Worm (Caenorhabditis elegans) whole organism, L4 larva: ENCODE results near the gene icap-1.

Experiments used
- T20F7.1 ChIP-seq: fragments of 200-800 bp; sonication (Bioruptor generic); optimal IDR thresholded peaks from 2 replicates; lab custom pipeline; 2018; ENCODE audit warnings: mild to moderate bottlenecking, missing genetic modification characterization, missing compliant biosample characterization
- Y48G9A.11 ChIP-seq: fragments of 200-800 bp; sonication (Bioruptor generic); IDR thresholded peaks from 2 replicates; pipeline ENCODE4 v1.3.6; 2022; ENCODE audit warnings: missing genetic modification reagents, missing genetic modification characterization, missing compliant biosample characterization
- Y5F2A.4 ChIP-seq: fragments of 200-800 bp; sonication (Bioruptor generic); optimal IDR thresholded peaks from 2 replicates; lab custom pipeline; 2018; ENCODE audit warnings: mild to moderate bottlenecking, missing genetic modification characterization, missing compliant biosample characterization
- ZK337.2 ChIP-seq: fragments of 200-800 bp; sonication (Bioruptor generic); IDR thresholded peaks from 2 replicates; pipeline ENCODE4 v1.3.6; 2022; ENCODE audit warnings: missing genetic modification reagents, missing genetic modification characterization, missing compliant biosample characterization
- aha-1 ChIP-seq: fragments of 150-350 bp; peaks from one replicate; lab custom pipeline; 2014; ENCODE audit warnings: missing biosample characterization, missing genetic modification characterization
- aly-2 ChIP-seq: sonication (generic microtip); optimal IDR thresholded peaks from 2 replicates; lab custom pipeline; 2018; ENCODE audit warnings: missing biosample characterization, missing genetic modification characterization
- ceh-62 ChIP-seq: sonication (generic microtip); optimal IDR thresholded peaks from 2 replicates; lab custom pipeline; 2017; ENCODE audit warnings: missing biosample characterization, missing genetic modification characterization
- ceh-82 ChIP-seq: sonication (generic microtip); optimal IDR thresholded peaks from 2 replicates; lab custom pipeline; 2017; ENCODE audit warnings: missing biosample characterization, missing genetic modification characterization
- daf-12 ChIP-seq: fragments of 150-350 bp; optimal IDR thresholded peaks from 2 replicates; lab custom pipeline; 2014; ENCODE audit warnings: missing biosample characterization, missing genetic modification reagents, missing genetic modification characterization
- daf-16 ChIP-seq, 3 experiments: sonication (generic microtip); optimal IDR thresholded peaks; 2 replicates each; lab custom pipeline; 2016 to 2017; ENCODE audit warnings: missing genetic modification characterization in 3 of 3, missing genetic modification reagents in 3 of 3, mild to moderate bottlenecking in 2 of 3, missing compliant biosample characterization in 2 of 3, missing biosample characterization in 1 of 3, moderate library complexity in 1 of 3
- dpl-1 ChIP-seq: fragments of 150-350 bp; optimal IDR thresholded peaks from 2 replicates; lab custom pipeline; 2014; ENCODE audit warnings: missing biosample characterization, missing genetic modification reagents, missing genetic modification characterization
- dve-1 ChIP-seq: sonication (generic microtip); optimal IDR thresholded peaks from 2 replicates; lab custom pipeline; 2017; ENCODE audit warnings: antibody characterized with exemption, mild to moderate bottlenecking, missing genetic modification characterization, missing compliant biosample characterization; ENCODE audit not compliant: insufficient read depth
- egl-27 ChIP-seq: sonication (generic microtip); optimal IDR thresholded peaks from 3 replicates; lab custom pipeline; 2017; ENCODE audit warnings: missing biosample characterization, missing genetic modification reagents, missing genetic modification characterization
- hlh-30 ChIP-seq: sonication (generic microtip); optimal IDR thresholded peaks from 2 replicates; lab custom pipeline; 2017; ENCODE audit warnings: antibody characterized with exemption, mild to moderate bottlenecking, missing genetic modification characterization, missing compliant biosample characterization; ENCODE audit not compliant: insufficient read depth
- jun-1 ChIP-seq: fragments of 150-350 bp; optimal IDR thresholded peaks from 2 replicates; lab custom pipeline; 2014; ENCODE audit warnings: missing biosample characterization, missing genetic modification reagents, missing genetic modification characterization
- lim-7 ChIP-seq: fragments of 200-800 bp; sonication (Bioruptor generic); IDR thresholded peaks from 2 replicates; pipeline ENCODE4 v1.3.6; 2022; ENCODE audit warnings: missing genetic modification characterization, missing compliant biosample characterization
- lin-13 ChIP-seq: fragments of 150-350 bp; optimal IDR thresholded peaks from 2 replicates; lab custom pipeline; 2014; ENCODE audit warnings: missing biosample characterization, missing genetic modification reagents, missing genetic modification characterization
- lin-15B ChIP-seq: fragments of 150-350 bp; sonication (generic microtip); optimal IDR thresholded peaks from 3 replicates; lab custom pipeline; 2014; ENCODE audit warnings: missing biosample characterization, missing genetic modification characterization
- lin-38 ChIP-seq: fragments of 200-800 bp; sonication (Bioruptor generic); IDR thresholded peaks from 2 replicates; pipeline ENCODE4 v1.3.6; 2022; ENCODE audit warnings: missing genetic modification reagents, missing genetic modification characterization, missing compliant biosample characterization
- mdl-1 ChIP-seq, 2 experiments: fragments of 150-350 bp in 1 of 2; sonication (generic microtip) in 1 of 2; optimal IDR thresholded peaks; 2 replicates each; lab custom pipeline; 2014 to 2017; ENCODE audit warnings: missing biosample characterization in 2 of 2, missing genetic modification characterization in 2 of 2
- mep-1 ChIP-seq: fragments of 150-350 bp; sonication (generic microtip); optimal IDR thresholded peaks from 3 replicates; lab custom pipeline; 2014; ENCODE audit warnings: missing biosample characterization, missing genetic modification characterization
- mes-2 ChIP-seq: sonication (generic microtip); optimal IDR thresholded peaks from 2 replicates; lab custom pipeline; 2016; ENCODE audit warnings: missing genotype, mild to moderate bottlenecking, missing genetic modification characterization, missing compliant biosample characterization; ENCODE audit not compliant: poor library complexity, severe bottlenecking
- nhr-10 ChIP-seq: fragments of 150-350 bp; optimal IDR thresholded peaks from 2 replicates; lab custom pipeline; 2014; ENCODE audit warnings: missing biosample characterization, missing genetic modification characterization
- nhr-102 ChIP-seq: sonication (generic microtip); optimal IDR thresholded peaks from 2 replicates; lab custom pipeline; 2016; ENCODE audit warnings: mild to moderate bottlenecking, missing genetic modification characterization, moderate library complexity, missing compliant biosample characterization
- nhr-111 ChIP-seq: fragments of 200-800 bp; sonication (Bioruptor generic); optimal IDR thresholded peaks from 2 replicates; lab custom pipeline; 2018; ENCODE audit warnings: mild to moderate bottlenecking, missing genetic modification characterization, missing compliant biosample characterization
- nhr-41 ChIP-seq: fragments of 200-800 bp; sonication (Bioruptor generic); IDR thresholded peaks from 2 replicates; pipeline ENCODE4 v1.3.6; 2022; ENCODE audit warnings: missing genetic modification reagents, missing genetic modification characterization, missing compliant biosample characterization
- nhr-42 ChIP-seq: fragments of 200-800 bp; sonication (Bioruptor generic); IDR thresholded peaks from 2 replicates; pipeline ENCODE4 v1.3.6; 2022; ENCODE audit warnings: missing genetic modification characterization, missing compliant biosample characterization
- nhr-48 ChIP-seq: sonication (generic microtip); optimal IDR thresholded peaks from 2 replicates; lab custom pipeline; 2016; ENCODE audit warnings: mild to moderate bottlenecking, missing genetic modification characterization, missing compliant biosample characterization
- pha-4 ChIP-seq, 2 experiments: fragments of 150-350 bp in 1 of 2; fragments of 200-800 bp in 1 of 2; sonication (Bioruptor generic) in 1 of 2; IDR thresholded peaks in 1 of 2; optimal IDR thresholded peaks in 1 of 2; 2 replicates each; pipeline versions ENCODE4 v1.3.6 to Lab custom; 2014 to 2022; ENCODE audit warnings: missing genetic modification characterization in 2 of 2, missing genetic modification reagents in 2 of 2, missing biosample characterization in 1 of 2, missing compliant biosample characterization in 1 of 2
- saeg-2 ChIP-seq: fragments of 200-800 bp; sonication (Bioruptor generic); IDR thresholded peaks from 2 replicates; pipeline ENCODE4 v1.3.6; 2022; ENCODE audit warnings: missing genetic modification reagents, missing genetic modification characterization, missing compliant biosample characterization
- sdz-12 ChIP-seq: fragments of 200-800 bp; sonication (Bioruptor generic); optimal IDR thresholded peaks from 2 replicates; lab custom pipeline; 2018; ENCODE audit warnings: mild to moderate bottlenecking, missing genetic modification characterization, missing compliant biosample characterization
- skn-1 ChIP-seq: fragments of 150-350 bp; optimal IDR thresholded peaks from 2 replicates; lab custom pipeline; 2014; ENCODE audit warnings: missing biosample characterization, missing genetic modification characterization
- snpc-1.2 ChIP-seq: fragments of 200-800 bp; sonication (Bioruptor generic); IDR thresholded peaks from 2 replicates; pipeline ENCODE4 v1.3.6; 2022; ENCODE audit warnings: missing genetic modification reagents, missing genetic modification characterization, missing compliant biosample characterization
- spr-1 ChIP-seq: sonication (generic microtip); optimal IDR thresholded peaks from 2 replicates; lab custom pipeline; 2016; ENCODE audit warnings: mild to moderate bottlenecking, missing genetic modification characterization, missing compliant biosample characterization
- tag-97 ChIP-seq: fragments of 200-800 bp; sonication (Bioruptor generic); IDR thresholded peaks from 2 replicates; pipeline ENCODE4 v1.3.6; 2022; ENCODE audit warnings: missing genetic modification characterization, missing compliant biosample characterization
- tra-1 ChIP-seq: fragments of 200-800 bp; sonication (Bioruptor generic); IDR thresholded peaks from 2 replicates; pipeline ENCODE4 v1.3.6; 2022; ENCODE audit warnings: missing genetic modification reagents, missing genetic modification characterization, missing compliant biosample characterization
- unc-39 ChIP-seq: sonication (generic microtip); optimal IDR thresholded peaks from 2 replicates; lab custom pipeline; 2017; ENCODE audit warnings: missing biosample characterization, missing genetic modification characterization
- zip-11 ChIP-seq: fragments of 200-800 bp; sonication (Bioruptor generic); IDR thresholded peaks from 2 replicates; pipeline ENCODE4 v1.3.6; 2022; ENCODE audit warnings: missing genetic modification characterization, missing compliant biosample characterization
- ztf-7 ChIP-seq: fragments of 150-350 bp; optimal IDR thresholded peaks from 2 replicates; lab custom pipeline; 2014; ENCODE audit warnings: missing biosample characterization, missing genetic modification characterization

Gene icap-1

DNA sequence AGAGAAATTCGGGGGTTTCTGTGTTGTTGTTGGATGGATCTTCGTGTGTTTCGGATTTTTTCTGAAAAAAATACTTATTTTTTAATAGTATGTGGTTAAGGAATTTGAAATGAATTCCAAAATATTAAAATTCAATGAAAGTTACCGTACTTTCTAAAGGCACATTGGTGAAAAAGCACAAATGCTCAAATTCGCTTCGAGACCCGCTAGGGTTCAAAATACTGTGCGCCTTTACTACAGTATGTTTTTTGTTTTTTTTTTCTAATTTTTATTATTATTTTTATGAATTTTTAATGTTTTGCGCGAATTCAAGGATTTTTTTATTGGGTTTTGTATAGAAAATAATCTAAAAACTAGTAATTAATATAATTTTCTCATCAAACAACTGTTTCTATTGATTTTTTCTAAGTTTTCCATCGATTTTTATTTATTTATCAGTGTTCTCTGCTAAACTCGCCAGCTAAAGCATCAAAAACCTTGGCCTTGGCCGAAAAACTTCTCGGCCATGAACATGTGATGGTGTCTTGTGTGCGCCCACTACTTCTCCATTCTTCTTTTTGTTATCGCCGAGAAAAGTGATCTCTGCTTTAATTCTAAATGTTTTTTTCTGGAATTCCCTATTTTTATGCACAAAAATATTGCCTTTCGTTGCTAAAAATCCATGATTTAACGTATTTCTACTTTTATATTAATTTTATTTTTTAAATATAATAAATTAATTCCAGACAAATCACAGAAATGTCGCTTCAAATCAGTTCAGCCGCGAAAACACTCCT is 3.3 kb downstream of the icap-1 start, which contains the start of gene iscu-1 (continued):
- TF ChIP-seq daf-16 (GFP tag; optimal IDR thresholded peaks at IDR 0.05; lab: Kevin White, UChicago) (no peak), daf-16 (tag; optimal IDR thresholded peaks at IDR 0.05; lab: Kevin White, UChicago) (peak; percentile 77), spr-1 (no peak), mes-2 (tag; lab: Kevin White, UChicago) (peak; percentile 93), nhr-42 (GFP tag; lab: Robert Waterston, UW) (no peak), lin-15B (tag; lab: Kevin White, UChicago) (no peak), aly-2 (tag; lab: Kevin White, UChicago) (no peak), ZK337.2 (no peak), nhr-41 (GFP tag; lab: Robert Waterston, UW) (no peak), dpl-1 (GFP tag; lab: Kevin White, UChicago) (peak; percentile 43), tag-97 (GFP tag; lab: Robert Waterston, UW) (no peak), lin-13 (GFP tag; lab: Kevin White, UChicago) (no peak), ceh-82 (no peak), daf-12 (tag; lab: Kevin White, UChicago) (no peak), unc-39 (no peak), nhr-10 (tag; lab: Kevin White, UChicago) (no peak), Y5F2A.4 (no peak), nhr-102 (no peak), lin-38 (0 out of 2 replicates have a peak, but pooled peaks have one; percentile 13), tra-1 (GFP tag; lab: Robert Waterston, UW) (no peak), hlh-30 (tag; lab: Kevin White, UChicago) (peak; percentile 96), T20F7.1 (GFP tag; lab: Kevin White, UChicago) (peak; percentile 75), mdl-1 (tag; optimal IDR thresholded peaks at IDR 0.05; lab: Kevin White, UChicago) (no peak), mep-1 (tag; lab: Kevin White, UChicago) (peak; percentile 70), jun-1 (no peak), lim-7 (no peak), skn-1 (tag; lab: Kevin White, UChicago) (no peak), sdz-12 (GFP tag; lab: Kevin White, UChicago) (no peak), ztf-7 (tag; lab: Kevin White, UChicago) (peak; percentile 81), dve-1 (peak; percentile 48)

DNA sequence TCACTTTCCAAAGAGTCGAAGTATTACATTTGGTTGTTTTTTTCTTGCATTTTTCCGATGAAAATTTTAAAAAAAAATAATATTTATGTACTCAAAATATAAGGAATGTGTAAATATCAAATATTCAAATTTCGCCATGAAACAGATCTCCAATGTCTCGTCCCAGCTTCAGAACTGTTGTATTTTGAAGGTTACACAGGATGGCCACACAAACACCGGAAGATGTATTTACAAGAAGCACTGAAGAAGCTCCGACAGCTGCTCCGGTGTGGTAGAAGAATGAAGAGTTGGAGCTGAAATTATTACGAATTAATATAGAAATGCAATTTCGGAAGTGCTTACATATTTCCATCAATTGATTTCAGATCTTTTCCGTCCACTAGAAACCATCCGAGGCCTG is 4.4 kb downstream of the icap-1 start:
- TF ChIP-seq ceh-62 (no peak), mep-1 (tag; lab: Kevin White, UChicago) (no peak), snpc-1.2 (GFP tag; lab: Robert Waterston, UW) (peak; percentile 42; the same call in 1 of the 2 replicates), saeg-2 (GFP tag; lab: Robert Waterston, UW) (no peak), dve-1 (no peak), nhr-111 (GFP tag; lab: Kevin White, UChicago) (no peak), pha-4 (GFP tag; IDR thresholded peaks at IDR 0.05; lab: Robert Waterston, UW) (0 out of 2 replicates have a peak, but pooled peaks have one; percentile 19), pha-4 (tag; optimal IDR thresholded peaks at IDR 0.05; lab: Kevin White, UChicago) (no peak), zip-11 (GFP tag; lab: Robert Waterston, UW) (no peak), jun-1 (no peak), ZK337.2 (no peak), egl-27 (tag; lab: Kevin White, UChicago) (no peak), nhr-42 (GFP tag; lab: Robert Waterston, UW) (no peak)
- TF ChIP-seq, all 104 proteins: peak for 2

DNA sequence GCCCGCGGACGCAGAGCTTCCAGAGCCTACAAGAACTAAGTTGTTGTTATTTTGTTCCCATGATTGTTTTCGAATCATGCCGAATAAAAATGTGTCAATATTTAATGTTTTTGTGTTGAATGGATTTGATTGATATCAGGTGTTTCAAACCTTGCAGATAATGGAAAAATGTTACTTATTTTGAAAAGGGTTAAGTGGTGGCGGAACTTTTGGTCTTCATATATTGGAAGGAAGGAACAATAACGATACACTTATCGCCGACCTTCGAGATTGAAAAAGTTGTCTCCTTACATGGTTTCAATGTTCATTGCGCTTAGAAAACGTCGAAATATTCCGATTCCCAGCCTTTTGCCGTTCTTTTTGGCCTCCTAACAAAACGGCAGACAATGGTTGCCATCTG is 8.1 kb downstream of the icap-1 start, which contains the start of gene gly-10:
Gene gly-10, plus strand, starts transcription at position 387 of the 400 bp plus-strand sequence.
- TF ChIP-seq aha-1 (tag; lab: Kevin White, UChicago), result no peak
- peak; percentile 61 for TF ChIP-seq snpc-1.2 (GFP tag; lab: Robert Waterston, UW)
- TF ChIP-seq tag-97 (GFP tag; lab: Robert Waterston, UW), result no peak
- TF ChIP-seq Y48G9A.11, result no peak
- TF ChIP-seq nhr-48 (tag; lab: Kevin White, UChicago), result no peak
- no peak for TF ChIP-seq nhr-102
- TF ChIP-seq, all 104 proteins: peak for 1
